Fruit fly (Drosophila melanogaster) S2 (cell line): ENCODE measurements around the gene PIG-C.

Experiments
- CG8478 ChIP-seq: fragments of >200 bp; optimal IDR thresholded peaks from 2 replicates; lab custom pipeline; 2018
- CTCF ChIP-seq, 2 experiments: fragments of >200 bp; optimal IDR thresholded peaks; 2 replicates each; lab custom pipeline; 2018

Gene PIG-C

dm6 chr3L:3283264-3283663 lies 35.8 kb downstream of the PIG-C start:
- no peak for TF ChIP-seq CG8478 (lab: Kevin White, UChicago)
- TF ChIP-seq CTCF (optimal IDR thresholded peaks at IDR 0.05; lab: Kevin White, UChicago), result no peak

dm6 chr3L:3279930-3280329 lies 39.1 kb downstream of the PIG-C start, which contains the start of gene CG12017:
CG12017 (plus strand) TSS chr3L:3280239.
- TF ChIP-seq CG8478 (lab: Kevin White, UChicago), result no peak
- TF ChIP-seq CTCF (optimal IDR thresholded peaks at IDR 0.05; lab: Kevin White, UChicago), result no peak

- peak; percentile 46 to 66 for TF ChIP-seq CTCF (optimal IDR thresholded peaks at IDR 0.05; lab: Kevin White, UChicago)
- no peak for TF ChIP-seq CG8478 (lab: Kevin White, UChicago)
Measured at dm6 chr3L:3276930-3277329, 42.1 kb downstream of the PIG-C start.

- no peak for TF ChIP-seq CTCF (optimal IDR thresholded peaks at IDR 0.05; lab: Kevin White, UChicago)
- TF ChIP-seq CG8478 (lab: Kevin White, UChicago), result no peak
Measured at dm6 chr3L:3274463-3275177, 44.4 kb downstream of the PIG-C start.

- TF ChIP-seq CTCF (optimal IDR thresholded peaks at IDR 0.05; lab: Kevin White, UChicago) (no peak), CG8478 (lab: Kevin White, UChicago) (no peak)
Measured at dm6 chr3L:3270736-3271135, 48.3 kb downstream of the PIG-C start, which contains the start of gene CG14960. CG14960 (plus strand) TSS chr3L:3271036.

dm6 chr3L:3268161-3268560 lies 50.9 kb downstream of the PIG-C start, which contains the start of gene CG34265:
CG34265 (plus strand) TSS chr3L:3268461.
- no peak for TF ChIP-seq CG8478 (lab: Kevin White, UChicago)
- no peak for TF ChIP-seq CTCF (optimal IDR thresholded peaks at IDR 0.05; lab: Kevin White, UChicago)
